Fruit fly (Drosophila melanogaster) whole organism: ENCODE data around the gene CG4988.

ENCODE experiments used
- Dll ChIP-seq: fragments of >200 bp; optimal IDR thresholded peaks from 2 replicates; lab custom pipeline; 2017
- EcR ChIP-seq, 2 experiments: fragments of >200 bp; optimal IDR thresholded peaks; 2 replicates each; lab custom pipeline; 2017; ENCODE audit warnings: missing biosample characterization in 2 of 2, missing genetic modification characterization in 2 of 2, missing genetic modification reagents in 2 of 2
- pan ChIP-seq: fragments of >200 bp; optimal IDR thresholded peaks from 2 replicates; lab custom pipeline; 2017
- psq ChIP-seq: fragments of >200 bp; optimal IDR thresholded peaks from 2 replicates; lab custom pipeline; 2017

- TF ChIP-seq pan (lab: Kevin White, UChicago), result no peak
- TF ChIP-seq Dll (lab: Kevin White, UChicago), result no peak
- no peak for TF ChIP-seq psq (lab: Kevin White, UChicago)
- no peak for TF ChIP-seq EcR (GFP tag; optimal IDR thresholded peaks at IDR 0.05; lab: Kevin White, UChicago)
Measured at dm6 chr2L:11740595-11740994, 46.0 kb downstream of the CG4988 start.
